Fruit fly (Drosophila melanogaster) S2 (cell line): ENCODE measurements around the gene CG42692.

Experiments used
- CG8478 ChIP-seq: fragments of >200 bp; optimal IDR thresholded peaks from 2 replicates; lab custom pipeline; 2018
- CTCF ChIP-seq, 2 experiments: fragments of >200 bp; optimal IDR thresholded peaks; 2 replicates each; lab custom pipeline; 2018

DNA sequence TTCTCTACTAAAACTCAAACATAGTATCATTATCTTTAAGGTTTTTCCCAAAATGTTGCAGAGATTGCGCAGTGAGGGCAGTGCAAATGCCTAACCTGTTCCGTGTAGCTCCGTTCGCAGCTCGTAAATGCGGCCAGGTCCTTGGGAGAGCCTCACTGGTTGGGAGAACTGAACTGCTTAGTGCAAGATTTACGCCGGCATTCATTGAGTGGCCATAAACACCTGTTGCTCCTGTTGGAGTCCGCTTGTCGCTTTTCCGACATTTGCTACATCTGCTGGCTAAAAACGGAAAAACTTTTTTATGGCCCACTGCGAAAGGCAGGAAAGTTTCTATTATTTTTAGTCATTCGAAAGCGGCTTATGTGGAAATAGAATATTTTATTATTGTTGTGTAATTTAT is 6.0 kb upstream of the CG42692 start:
- TF ChIP-seq CG8478 (no peak), CTCF (optimal IDR thresholded peaks at IDR 0.05; lab: Kevin White, UChicago) (no peak)
